Worm (Caenorhabditis elegans): ENCODE results near the gene wago-5.

DNA sequence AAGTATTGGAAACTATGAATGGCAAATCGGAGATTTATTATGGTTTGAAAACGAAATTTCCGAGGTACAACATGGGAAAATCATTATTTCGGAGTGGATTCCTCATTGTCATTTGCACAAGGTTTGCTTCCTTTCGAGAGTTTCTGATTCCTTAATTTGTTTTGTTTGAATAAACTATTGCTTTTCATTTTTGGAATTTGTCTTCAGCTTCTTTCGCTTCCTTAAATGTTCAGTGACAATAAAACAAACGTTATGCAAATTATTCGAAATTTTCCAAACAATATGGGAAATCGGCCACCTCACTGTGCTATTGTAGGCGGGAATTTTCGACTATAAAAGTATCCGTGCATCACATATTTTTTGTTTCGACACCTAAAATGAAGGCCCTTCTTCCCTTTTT is 26.6 kb upstream of the wago-5 start, which contains the start of gene nep-25:
- TF ChIP-seq unc-39 (tag; optimal IDR thresholded peaks at IDR 0.05) = no peak
- TF ChIP-seq nhr-12 (tag; optimal IDR thresholded peaks at IDR 0.05) = no peak
- no peak for TF ChIP-seq tbx-8 (GFP tag; optimal IDR thresholded peaks at IDR 0.05)
- no peak for TF ChIP-seq pha-4 (tag; optimal IDR thresholded peaks at IDR 0.05)
- TF ChIP-seq mep-1 (tag; optimal IDR thresholded peaks at IDR 0.05) = no peak
- TF ChIP-seq lsy-2 (tag; optimal IDR thresholded peaks at IDR 0.05) = no peak
- TF ChIP-seq ceh-39 (tag; optimal IDR thresholded peaks at IDR 0.05) = no peak
- no peak for TF ChIP-seq lin-32 (GFP tag; optimal IDR thresholded peaks at IDR 0.05)
- no peak for TF ChIP-seq blmp-1 (tag; optimal IDR thresholded peaks at IDR 0.05)
- no peak for TF ChIP-seq mls-2 (tag; optimal IDR thresholded peaks at IDR 0.05)

Data from whole organism, mixed stage, embryonic.